Worm (Caenorhabditis elegans) whole organism, young adult: ENCODE results near the gene ceh-82.

Experiments used
- him-1 ChIP-seq: sonication (generic microtip); optimal IDR thresholded peaks from 2 replicates; lab custom pipeline; 2016; ENCODE audit warnings: missing genotype, missing genetic modification reagents, missing genetic modification characterization, missing compliant biosample characterization
- madf-10 ChIP-seq: sonication (generic microtip); optimal IDR thresholded peaks from 2 replicates; lab custom pipeline; 2016; ENCODE audit warnings: mild to moderate bottlenecking, missing genetic modification characterization, missing compliant biosample characterization
- madf-3 ChIP-seq: fragments of 200-800 bp; sonication (Bioruptor generic); IDR thresholded peaks from 2 replicates; pipeline ENCODE4 v1.3.6; 2022; ENCODE audit warnings: missing genetic modification reagents, missing genetic modification characterization, missing compliant biosample characterization
- pha-4 ChIP-seq: fragments of 150-350 bp; sonication (generic microtip); optimal IDR thresholded peaks from 2 replicates; lab custom pipeline; 2014; ENCODE audit warnings: missing biosample characterization, missing genetic modification reagents, missing genetic modification characterization
- sea-2 ChIP-seq: fragments of 200-800 bp; sonication (Bioruptor generic); IDR thresholded peaks from 2 replicates; pipeline ENCODE4 v1.3.6; 2022; ENCODE audit warnings: missing genetic modification characterization, missing compliant biosample characterization

ce11 chrII:1782474-1782873 lies 50.4 kb downstream of the ceh-82 start, which contains the start of gene math-4:
- no peak for TF ChIP-seq madf-10
- no peak for TF ChIP-seq him-1
- no peak for TF ChIP-seq pha-4 (tag; lab: Kevin White, UChicago)
- no peak for TF ChIP-seq madf-3 (GFP tag; lab: Robert Waterston, UW)
- no peak for TF ChIP-seq sea-2 (GFP tag; lab: Robert Waterston, UW)
